Worm (Caenorhabditis elegans) whole organism, early embryonic: ENCODE measurements around the gene psmd-9.

Experiments used
- B0310.2 ChIP-seq: sonication (generic microtip); optimal IDR thresholded peaks from 2 replicates; lab custom pipeline; 2016; ENCODE audit warnings: mild to moderate bottlenecking, missing genetic modification characterization, missing compliant biosample characterization
- F13C5.2 ChIP-seq: sonication (generic microtip); optimal IDR thresholded peaks from 2 replicates; lab custom pipeline; 2017; ENCODE audit warnings: mild to moderate bottlenecking, missing genetic modification characterization, inconsistent platforms, missing compliant biosample characterization
- aly-1 ChIP-seq: sonication (generic microtip); optimal IDR thresholded peaks from 2 replicates; lab custom pipeline; 2016; ENCODE audit warnings: missing genetic modification characterization, missing compliant biosample characterization
- ama-1 ChIP-seq: fragments of 150-350 bp; optimal IDR thresholded peaks from 2 replicates; lab custom pipeline; 2014
- ceh-13 ChIP-seq: fragments of 200-800 bp; sonication (Bioruptor generic); optimal IDR thresholded peaks from 2 replicates; lab custom pipeline; 2018; ENCODE audit warnings: mild to moderate bottlenecking, missing genetic modification characterization, missing compliant biosample characterization
- ceh-36 ChIP-seq: sonication (generic microtip); optimal IDR thresholded peaks from 2 replicates; lab custom pipeline; 2016; ENCODE audit warnings: missing genetic modification characterization, inconsistent platforms, missing compliant biosample characterization
- ets-7 ChIP-seq: sonication (generic microtip); optimal IDR thresholded peaks from 2 replicates; lab custom pipeline; 2016; ENCODE audit warnings: missing genotype, missing genetic modification characterization, missing compliant biosample characterization
- flt-1 ChIP-seq: fragments of 200-800 bp; sonication (Bioruptor generic); IDR thresholded peaks from 2 replicates; pipeline ENCODE4 v1.3.6; 2022; ENCODE audit warnings: missing genetic modification characterization, missing compliant biosample characterization
- hmbx-1 ChIP-seq: sonication (generic microtip); optimal IDR thresholded peaks from 2 replicates; lab custom pipeline; 2016; ENCODE audit warnings: mild to moderate bottlenecking, missing genetic modification characterization, missing compliant biosample characterization
- hmg-4 ChIP-seq: fragments of 200-800 bp; sonication (Bioruptor generic); optimal IDR thresholded peaks from 2 replicates; lab custom pipeline; 2018; ENCODE audit warnings: mild to moderate bottlenecking, missing genetic modification characterization, missing compliant biosample characterization
- hnd-1 ChIP-seq: sonication (generic microtip); optimal IDR thresholded peaks from 2 replicates; lab custom pipeline; 2016; ENCODE audit warnings: missing genetic modification characterization, missing compliant biosample characterization
- pes-1 ChIP-seq: fragments of 200-800 bp; sonication (Bioruptor generic); IDR thresholded peaks from 2 replicates; pipeline ENCODE4 v1.3.6; 2022; ENCODE audit warnings: missing genetic modification reagents, missing genetic modification characterization, missing compliant biosample characterization
- scrt-1 ChIP-seq: fragments of 200-800 bp; sonication (Bioruptor generic); IDR thresholded peaks from 2 replicates; pipeline ENCODE4 v1.3.6; 2022; ENCODE audit warnings: missing genetic modification characterization, missing compliant biosample characterization
- sea-1 ChIP-seq: fragments of 200-800 bp; sonication (Bioruptor generic); conservative IDR thresholded peaks from 2 replicates; pipeline ENCODE4 v1.3.6; 2022; ENCODE audit warnings: missing genetic modification characterization, missing compliant biosample characterization
- tbx-11 ChIP-seq: fragments of 200-800 bp; sonication (Bioruptor generic); IDR thresholded peaks from 2 replicates; pipeline ENCODE4 v1.3.6; 2022; ENCODE audit warnings: missing genetic modification characterization, missing compliant biosample characterization
- tbx-37 ChIP-seq: fragments of 200-800 bp; sonication (Bioruptor generic); conservative IDR thresholded peaks from 2 replicates; pipeline ENCODE4 v1.3.6; 2022; ENCODE audit warnings: missing genetic modification reagents, missing genetic modification characterization, missing compliant biosample characterization
- tra-4 ChIP-seq: sonication (generic microtip); optimal IDR thresholded peaks from 2 replicates; lab custom pipeline; 2017; ENCODE audit warnings: missing genetic modification characterization, missing compliant biosample characterization

psmd-9 gene

ce11 chrII:6915875-6916274 is 14.0 kb downstream of the psmd-9 start, which contains the start of gene B0252.8:
Gene B0252.8 (plus strand): TSS chrII:6916166.
- no peak for TF ChIP-seq tbx-11 (GFP tag; lab: Robert Waterston, UW)
- TF ChIP-seq F13C5.2 (tag; lab: Kevin White, UChicago): no peak
- TF ChIP-seq ets-7 (tag; lab: Kevin White, UChicago): no peak
- TF ChIP-seq ceh-13 (GFP tag; lab: Kevin White, UChicago): no peak
- TF ChIP-seq hmg-4 (GFP tag; lab: Kevin White, UChicago): no peak
- TF ChIP-seq hmbx-1 (tag; lab: Kevin White, UChicago): no peak
- no peak for TF ChIP-seq scrt-1 (GFP tag; lab: Robert Waterston, UW)
- no peak for TF ChIP-seq hnd-1 (tag; lab: Kevin White, UChicago)
- TF ChIP-seq sea-1 (GFP tag; lab: Robert Waterston, UW): no peak
- TF ChIP-seq tbx-37 (GFP tag; lab: Robert Waterston, UW): no peak
- TF ChIP-seq flt-1: no peak

DNA sequence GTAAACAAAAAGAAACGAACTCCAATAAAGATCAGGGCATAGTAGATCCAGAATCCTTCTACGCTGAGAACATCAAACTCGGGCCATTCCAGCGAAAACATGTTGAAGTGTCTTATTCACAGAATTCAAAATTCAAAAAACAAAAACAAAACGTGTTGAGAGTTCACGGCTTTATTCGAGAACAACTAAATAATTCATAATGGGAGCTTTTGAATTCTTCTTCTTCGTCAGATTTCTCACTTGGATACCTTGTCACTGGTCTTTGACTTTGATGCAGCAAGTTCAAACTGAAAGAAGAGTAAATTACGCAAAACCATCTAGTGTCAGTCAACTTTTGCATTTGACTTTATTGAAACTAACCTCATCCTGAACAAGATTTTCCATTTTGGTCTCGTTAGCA is 15.8 kb downstream of the psmd-9 start, which contains the start of gene B0252.11:
Gene B0252.11 (minus strand): TSS at position 101 of the 400 bp plus-strand sequence.
- no peak for TF ChIP-seq scrt-1 (GFP tag; lab: Robert Waterston, UW)

- TF ChIP-seq aly-1 (no peak), B0310.2 (tag; lab: Kevin White, UChicago) (no peak), scrt-1 (GFP tag; lab: Robert Waterston, UW) (no peak), tra-4 (tag; lab: Kevin White, UChicago) (no peak), tbx-11 (GFP tag; lab: Robert Waterston, UW) (no peak), ama-1 (lab: Kevin White, UChicago) (no peak), F13C5.2 (tag; lab: Kevin White, UChicago) (no peak), sea-1 (GFP tag; lab: Robert Waterston, UW) (no peak)
Observed at ce11 chrII:6918862-6919261, 17.0 kb downstream of the psmd-9 start, which contains the start of gene B0252.5. Gene B0252.5 (minus strand): TSS chrII:6918878.

- TF ChIP-seq tbx-11 (GFP tag; lab: Robert Waterston, UW) (no peak), hmg-4 (GFP tag; lab: Kevin White, UChicago) (no peak), F13C5.2 (tag; lab: Kevin White, UChicago) (no peak), aly-1 (no peak), ceh-13 (GFP tag; lab: Kevin White, UChicago) (no peak), hmbx-1 (tag; lab: Kevin White, UChicago) (no peak), sea-1 (GFP tag; lab: Robert Waterston, UW) (no peak), flt-1 (no peak), tbx-37 (GFP tag; lab: Robert Waterston, UW) (no peak), ceh-36 (tag; lab: Kevin White, UChicago) (no peak), ets-7 (tag; lab: Kevin White, UChicago) (no peak), ama-1 (lab: Kevin White, UChicago) (no peak), hnd-1 (tag; lab: Kevin White, UChicago) (no peak)
Observed at ce11 chrII:6919363-6919851, 17.5 kb downstream of the psmd-9 start, which contains the start of gene B0252.1. Gene B0252.1 (plus strand): TSS chrII:6919680.

DNA sequence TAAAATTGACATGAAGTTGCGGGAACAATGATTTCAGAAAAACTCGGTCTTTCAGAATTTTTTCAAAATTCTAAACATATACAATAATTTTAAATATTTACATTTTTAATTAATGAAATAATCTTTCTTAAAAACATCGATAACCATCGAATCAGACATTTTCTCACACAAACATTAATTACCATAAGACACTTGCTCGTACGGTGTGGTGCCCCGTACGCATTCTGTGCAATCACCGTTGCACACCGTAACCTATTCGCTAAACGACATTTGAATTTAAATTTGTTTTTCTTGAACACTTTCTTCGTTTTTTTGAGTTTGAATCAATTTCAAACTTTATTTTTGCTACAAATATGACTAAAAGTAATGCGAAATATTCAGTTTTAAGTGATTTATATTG is 21.9 kb downstream of the psmd-9 start:
- TF ChIP-seq hnd-1 (tag; lab: Kevin White, UChicago) (no peak), tbx-37 (GFP tag; lab: Robert Waterston, UW) (no peak), scrt-1 (GFP tag; lab: Robert Waterston, UW) (no peak), pes-1 (no peak), ceh-13 (GFP tag; lab: Kevin White, UChicago) (no peak), ama-1 (lab: Kevin White, UChicago) (no peak), hmbx-1 (tag; lab: Kevin White, UChicago) (no peak), sea-1 (GFP tag; lab: Robert Waterston, UW) (no peak), F13C5.2 (tag; lab: Kevin White, UChicago) (no peak), flt-1 (no peak), ceh-36 (tag; lab: Kevin White, UChicago) (no peak), tra-4 (tag; lab: Kevin White, UChicago) (no peak), ets-7 (tag; lab: Kevin White, UChicago) (no peak)

- TF ChIP-seq pes-1: no peak
- no peak for TF ChIP-seq aly-1
- no peak for TF ChIP-seq tra-4 (tag; lab: Kevin White, UChicago)
- no peak for TF ChIP-seq tbx-37 (GFP tag; lab: Robert Waterston, UW)
- no peak for TF ChIP-seq scrt-1 (GFP tag; lab: Robert Waterston, UW)
- no peak for TF ChIP-seq ets-7 (tag; lab: Kevin White, UChicago)
- no peak for TF ChIP-seq ceh-13 (GFP tag; lab: Kevin White, UChicago)
- no peak for TF ChIP-seq ceh-36 (tag; lab: Kevin White, UChicago)
- TF ChIP-seq hnd-1 (tag; lab: Kevin White, UChicago): no peak
- TF ChIP-seq flt-1: no peak
- TF ChIP-seq hmbx-1 (tag; lab: Kevin White, UChicago): no peak
- no peak for TF ChIP-seq sea-1 (GFP tag; lab: Robert Waterston, UW)
- TF ChIP-seq tbx-11 (GFP tag; lab: Robert Waterston, UW): no peak
Observed at ce11 chrII:6926054-6926453, 24.2 kb downstream of the psmd-9 start.

- TF ChIP-seq aly-1: no peak
- TF ChIP-seq F13C5.2 (tag; lab: Kevin White, UChicago): no peak
- TF ChIP-seq sea-1 (GFP tag; lab: Robert Waterston, UW): no peak
- TF ChIP-seq tbx-37 (GFP tag; lab: Robert Waterston, UW): no peak
- no peak for TF ChIP-seq ceh-36 (tag; lab: Kevin White, UChicago)
- no peak for TF ChIP-seq scrt-1 (GFP tag; lab: Robert Waterston, UW)
- TF ChIP-seq tra-4 (tag; lab: Kevin White, UChicago): no peak
- no peak for TF ChIP-seq flt-1
- no peak for TF ChIP-seq ama-1 (lab: Kevin White, UChicago)
- no peak for TF ChIP-seq B0310.2 (tag; lab: Kevin White, UChicago)
- TF ChIP-seq hmg-4 (GFP tag; lab: Kevin White, UChicago): no peak
- TF ChIP-seq pes-1: no peak
- no peak for TF ChIP-seq hmbx-1 (tag; lab: Kevin White, UChicago)
- no peak for TF ChIP-seq ceh-13 (GFP tag; lab: Kevin White, UChicago)
- TF ChIP-seq tbx-11 (GFP tag; lab: Robert Waterston, UW): no peak
- TF ChIP-seq hnd-1 (tag; lab: Kevin White, UChicago): no peak
Observed at ce11 chrII:6926488-6926887, 24.6 kb downstream of the psmd-9 start.
